Fruit fly (Drosophila melanogaster): ENCODE measurements around the gene CG34453.

DNA sequence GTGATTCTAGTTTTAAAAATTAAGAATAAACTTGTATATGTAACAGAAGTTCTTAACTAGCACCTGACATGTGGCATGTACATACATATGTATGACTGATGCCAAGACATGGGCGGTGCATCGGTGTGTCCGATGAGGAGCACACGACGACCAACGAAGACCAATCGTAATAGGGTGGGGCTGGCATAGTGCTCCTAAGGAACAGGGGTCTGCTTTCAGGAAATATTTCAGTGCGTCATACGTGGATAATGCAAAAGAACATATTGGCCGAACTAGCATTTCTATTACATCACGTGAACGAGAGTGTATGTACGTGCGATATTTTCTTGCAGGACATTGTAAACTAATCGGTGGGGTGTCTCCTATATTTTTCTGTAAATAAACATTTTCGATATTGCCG is 33.9 kb upstream of the CG34453 start, which contains the start of gene miple1:
- TF ChIP-seq CG8159 (tag; optimal IDR thresholded peaks at IDR 0.05): no peak
- no peak for TF ChIP-seq rn (GFP tag; IDR thresholded peaks at IDR 0.05)
- TF ChIP-seq gl (tag; optimal IDR thresholded peaks at IDR 0.05): no peak
- no peak for TF ChIP-seq D1 (tag; optimal IDR thresholded peaks at IDR 0.05)
- TF ChIP-seq CG14655 (GFP tag; optimal IDR thresholded peaks at IDR 0.05): no peak
- TF ChIP-seq CG13204 (GFP tag; optimal IDR thresholded peaks at IDR 0.05): no peak
- no peak for TF ChIP-seq CG32121 (GFP tag; IDR thresholded peaks at IDR 0.05)
- no peak for TF ChIP-seq Pif1B (GFP tag; optimal IDR thresholded peaks at IDR 0.05)
- TF ChIP-seq CG8301 (tag; optimal IDR thresholded peaks at IDR 0.05): no peak

All from whole organism, pupa.